Fruit fly (Drosophila melanogaster): ENCODE measurements around the gene CG10553.

- TF ChIP-seq peb (GFP tag; IDR thresholded peaks at IDR 0.05) (no peak), fd3F (GFP tag; optimal IDR thresholded peaks at IDR 0.05) (no peak), CG8089 (GFP tag; optimal IDR thresholded peaks at IDR 0.05) (no peak)
Measured at dm6 chr3R:25357985-25358384, 40.1 kb upstream of the CG10553 start, which contains the start of gene ND-49L.

All from whole organism, embryonic.